Worm (Caenorhabditis elegans): ENCODE measurements around the gene mcp-1.

mcp-1 gene

ce11 chrV:5961516-5961915 lies at the start of gene mcp-1:
mcp-1 (plus strand) TSS chrV:5961807.
- TF ChIP-seq lim-7 (GFP tag; IDR thresholded peaks at IDR 0.05): no peak
- TF ChIP-seq ces-1 (GFP tag; optimal IDR thresholded peaks at IDR 0.05): peak; percentile 67
- no peak for TF ChIP-seq nhr-11 (tag; optimal IDR thresholded peaks at IDR 0.05)
- TF ChIP-seq hlh-30 (tag; optimal IDR thresholded peaks at IDR 0.05; ENCODE audit: insufficient read depth): peak; percentile 44
- no peak for TF ChIP-seq nhr-76 (tag; optimal IDR thresholded peaks at IDR 0.05)
- no peak for TF ChIP-seq daf-19 (GFP tag; conservative IDR thresholded peaks at IDR 0.05)
- TF ChIP-seq egl-27 (tag; optimal IDR thresholded peaks at IDR 0.05): no peak
- peak; percentile 33; the same call in 1 of the 2 replicates for TF ChIP-seq ctbp-1 (GFP tag; IDR thresholded peaks at IDR 0.05)
- TF ChIP-seq daf-16 (GFP tag; optimal IDR thresholded peaks at IDR 0.05): no peak
- TF ChIP-seq daf-16 (tag; optimal IDR thresholded peaks at IDR 0.05): no peak
- 0 out of 2 replicates have a peak, but pooled peaks have one; percentile 7 for TF ChIP-seq hmg-1.1 (GFP tag; IDR thresholded peaks at IDR 0.05)
- no peak for TF ChIP-seq nhr-111 (GFP tag; optimal IDR thresholded peaks at IDR 0.05)
- no peak for TF ChIP-seq nhr-41 (GFP tag; IDR thresholded peaks at IDR 0.05)
- no peak for TF ChIP-seq rbr-2 (tag; optimal IDR thresholded peaks at IDR 0.05)
- no peak for TF ChIP-seq R02D3.7 (tag; optimal IDR thresholded peaks at IDR 0.05)
- peak; percentile 81 for TF ChIP-seq fkh-10 (GFP tag; optimal IDR thresholded peaks at IDR 0.05)
- peak in 1 of 2 experiments; percentile 49 for TF ChIP-seq hif-1 (tag; optimal IDR thresholded peaks at IDR 0.05)
- no peak for TF ChIP-seq aly-2 (tag; optimal IDR thresholded peaks at IDR 0.05)

ce11 chrV:5912426-5912825 lies 49.2 kb upstream of the mcp-1 start, which contains the start of gene C04E6.13:
C04E6.13 (plus strand) TSS chrV:5912726.
- TF ChIP-seq unc-62 (GFP tag; optimal IDR thresholded peaks at IDR 0.05 in 1 of 2): peak in 1 of 2 experiments; percentile 15
- TF ChIP-seq unc-62 (tag; optimal IDR thresholded peaks at IDR 0.05): no peak
- TF ChIP-seq lin-1 (GFP tag; IDR thresholded peaks at IDR 0.05): no peak

- TF ChIP-seq unc-62 (GFP tag; optimal IDR thresholded peaks at IDR 0.05 in 1 of 2) (peak in 1 of 2 experiments; percentile 90), unc-62 (tag; optimal IDR thresholded peaks at IDR 0.05) (no peak), tag-97 (GFP tag; IDR thresholded peaks at IDR 0.05) (no peak), nhr-77 (tag; optimal IDR thresholded peaks at IDR 0.05) (no peak)
Measured at ce11 chrV:5916862-5917261, 44.7 kb upstream of the mcp-1 start.

ce11 chrV:5917707-5918106 lies 43.9 kb upstream of the mcp-1 start, which contains the start of gene lrpr-1:
lrpr-1 (minus strand) TSS chrV:5917891.
- TF ChIP-seq dmd-8 (GFP tag; IDR thresholded peaks at IDR 0.05) (no peak), dve-1 (tag; optimal IDR thresholded peaks at IDR 0.05; ENCODE audit: insufficient read depth) (no peak), ama-1 (optimal IDR thresholded peaks at IDR 0.05) (no peak), tag-97 (GFP tag; IDR thresholded peaks at IDR 0.05) (peak; percentile 81; the same call in 1 of the 2 replicates), Y75B8A.6 (GFP tag; IDR thresholded peaks at IDR 0.05) (no peak), nhr-25 (tag; optimal IDR thresholded peaks at IDR 0.05; ENCODE audit: borderline replicate concordance, insufficient read depth) (no peak), set-16 (GFP tag; IDR thresholded peaks at IDR 0.05) (no peak), fos-1 (tag; optimal IDR thresholded peaks at IDR 0.05) (no peak), ceh-82 (tag; optimal IDR thresholded peaks at IDR 0.05) (no peak), R02D3.7 (tag; optimal IDR thresholded peaks at IDR 0.05) (no peak), hlh-11 (tag; optimal IDR thresholded peaks at IDR 0.05) (no peak), sdz-12 (GFP tag; optimal IDR thresholded peaks at IDR 0.05) (no peak), pqm-1 (tag; optimal IDR thresholded peaks at IDR 0.05) (no peak), saeg-2 (GFP tag; IDR thresholded peaks at IDR 0.05) (no peak), ceh-20 (GFP tag; IDR thresholded peaks at IDR 0.05) (peak; percentile 78), vab-7 (GFP tag; IDR thresholded peaks at IDR 0.05) (no peak), hlh-30 (tag; optimal IDR thresholded peaks at IDR 0.05; ENCODE audit: insufficient read depth) (peak; percentile 52), T26A8.4 (GFP tag; IDR thresholded peaks at IDR 0.05) (no peak), mdl-1 (tag; optimal IDR thresholded peaks at IDR 0.05) (no peak), nhr-11 (tag; optimal IDR thresholded peaks at IDR 0.05) (peak; percentile 43), T20F7.1 (GFP tag; optimal IDR thresholded peaks at IDR 0.05) (peak; percentile 81), daf-19 (GFP tag; conservative IDR thresholded peaks at IDR 0.05) (no peak), zfp-2 (tag; optimal IDR thresholded peaks at IDR 0.05) (no peak), gei-8 (GFP tag; optimal IDR thresholded peaks at IDR 0.05) (no peak), lin-29 (GFP tag; IDR thresholded peaks at IDR 0.05) (no peak), nhr-76 (tag; optimal IDR thresholded peaks at IDR 0.05) (no peak), nhr-41 (GFP tag; IDR thresholded peaks at IDR 0.05) (no peak), F10B5.3 (tag; optimal IDR thresholded peaks at IDR 0.05) (peak; percentile 55), Y5F2A.4 (GFP tag; optimal IDR thresholded peaks at IDR 0.05) (no peak), lin-1 (GFP tag; IDR thresholded peaks at IDR 0.05) (no peak), nhr-48 (tag; optimal IDR thresholded peaks at IDR 0.05) (no peak)

Data from whole organism, L4 larva.